Worm (Caenorhabditis elegans) whole organism, L1 larva: ENCODE data around the gene Y97E10AR.1.

Experiments
- ama-1 ChIP-seq: fragments of 150-350 bp; optimal IDR thresholded peaks from 2 replicates; lab custom pipeline; 2014
- egl-27 ChIP-seq, 2 experiments: fragments of 150-350 bp in 1 of 2; sonication (generic microtip); optimal IDR thresholded peaks; 3 replicates each; lab custom pipeline; 2017 to 2018; ENCODE audit warnings: missing biosample characterization in 2 of 2, missing genetic modification characterization in 2 of 2, missing genetic modification reagents in 2 of 2
- fkh-10 ChIP-seq: sonication (generic microtip); optimal IDR thresholded peaks from 2 replicates; lab custom pipeline; 2017; ENCODE audit warnings: missing biosample characterization, missing genetic modification reagents, missing genetic modification characterization
- fos-1 ChIP-seq: fragments of 150-350 bp; optimal IDR thresholded peaks from 2 replicates; lab custom pipeline; 2014; ENCODE audit warnings: missing biosample characterization, missing genetic modification characterization
- grh-1 ChIP-seq: fragments of 200-800 bp; sonication (Bioruptor generic); IDR thresholded peaks from 2 replicates; pipeline ENCODE4 v1.3.6; 2022; ENCODE audit warnings: missing genetic modification reagents, missing genetic modification characterization, missing compliant biosample characterization
- lin-13 ChIP-seq: fragments of 150-350 bp; optimal IDR thresholded peaks from 2 replicates; lab custom pipeline; 2014; ENCODE audit warnings: missing biosample characterization, missing genetic modification reagents, missing genetic modification characterization
- lin-15B ChIP-seq: fragments of 150-350 bp; sonication (generic microtip); optimal IDR thresholded peaks from 3 replicates; lab custom pipeline; 2014; ENCODE audit warnings: missing biosample characterization, missing genetic modification characterization
- mef-2 ChIP-seq: fragments of 150-350 bp; optimal IDR thresholded peaks from 2 replicates; lab custom pipeline; 2014; ENCODE audit warnings: missing biosample characterization, missing genetic modification characterization
- mep-1 ChIP-seq: fragments of 150-350 bp; optimal IDR thresholded peaks from 2 replicates; lab custom pipeline; 2014; ENCODE audit warnings: missing biosample characterization, missing genetic modification characterization
- nhr-12 ChIP-seq: sonication (generic microtip); optimal IDR thresholded peaks from 2 replicates; lab custom pipeline; 2017; ENCODE audit warnings: missing biosample characterization, missing genetic modification characterization
- nhr-20 ChIP-seq: sonication (generic microtip); optimal IDR thresholded peaks from 2 replicates; lab custom pipeline; 2016; ENCODE audit warnings: mild to moderate bottlenecking, missing genetic modification characterization, missing compliant biosample characterization
- skn-1 ChIP-seq: fragments of 150-350 bp; optimal IDR thresholded peaks from 2 replicates; lab custom pipeline; 2014; ENCODE audit warnings: missing biosample characterization, missing genetic modification characterization
- unc-130 ChIP-seq: fragments of 150-350 bp; optimal IDR thresholded peaks from 2 replicates; lab custom pipeline; 2017; ENCODE audit warnings: missing biosample characterization, missing genetic modification characterization, inconsistent platforms
- ztf-4 ChIP-seq: fragments of 150-350 bp; optimal IDR thresholded peaks from 2 replicates; lab custom pipeline; 2014; ENCODE audit warnings: missing biosample characterization, missing genetic modification characterization

DNA sequence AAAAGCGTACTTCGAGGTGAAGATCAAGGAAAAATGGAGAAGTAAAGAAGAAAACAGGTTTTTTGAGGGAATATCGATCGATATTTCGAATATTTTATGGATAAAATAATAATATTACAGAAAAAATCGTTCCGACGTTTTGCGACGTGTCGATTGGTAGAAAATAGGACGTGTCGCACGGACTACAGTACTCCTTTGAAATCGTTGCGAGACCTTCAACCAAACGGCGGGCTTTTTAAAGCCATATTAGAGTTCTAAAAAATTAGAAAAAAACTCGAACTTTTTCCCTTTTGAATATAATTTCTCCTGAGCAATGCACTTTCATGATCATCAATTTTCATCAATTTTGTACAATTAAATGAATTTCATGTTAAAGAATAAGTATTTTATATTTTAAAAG, 8.8 kb downstream of the Y97E10AR.1 start, which contains the start of gene Y97E10AR.4:
- no peak for TF ChIP-seq ama-1 (lab: Kevin White, UChicago)
- TF ChIP-seq grh-1 (GFP tag; lab: Robert Waterston, UW): no peak
- TF ChIP-seq egl-27 (tag; optimal IDR thresholded peaks at IDR 0.05; lab: Kevin White, UChicago): no peak
- TF ChIP-seq ztf-4: no peak
- no peak for TF ChIP-seq skn-1 (tag; lab: Kevin White, UChicago)
- TF ChIP-seq fos-1 (tag; lab: Kevin White, UChicago): no peak
- TF ChIP-seq lin-13 (GFP tag; lab: Kevin White, UChicago): no peak
- no peak for TF ChIP-seq mep-1 (tag; lab: Kevin White, UChicago)
- no peak for TF ChIP-seq lin-15B (tag; lab: Kevin White, UChicago)
- no peak for TF ChIP-seq nhr-20 (tag; lab: Kevin White, UChicago)
- TF ChIP-seq unc-130: no peak
- TF ChIP-seq fkh-10 (GFP tag; lab: Kevin White, UChicago): no peak
- no peak for TF ChIP-seq mef-2
- TF ChIP-seq nhr-12 (tag; lab: Kevin White, UChicago): no peak
